Fruit fly (Drosophila melanogaster) whole organism, embryonic: ENCODE data around the gene MED15.

Source experiments
- Antp ChIP-seq: fragments of 200-800 bp; sonication (Bioruptor generic); optimal IDR thresholded peaks from 3 replicates; lab custom pipeline; 2016; ENCODE audit warnings: missing biosample characterization, missing genetic modification characterization
- C15 ChIP-seq: fragments of 200-800 bp; sonication (Bioruptor generic); IDR thresholded peaks from 3 replicates; pipeline ENCODE4 v1.3.6; 2022; ENCODE audit warnings: missing biosample characterization, missing genetic modification characterization
- CG11696 ChIP-seq: fragments of 200-800 bp; sonication (Bioruptor generic); IDR thresholded peaks from 2 replicates; pipeline ENCODE4 v1.3.6; 2022; ENCODE audit warnings: missing biosample characterization, missing genetic modification characterization
- CG12219 ChIP-seq: fragments of 200-800 bp; sonication (Bioruptor generic); optimal IDR thresholded peaks from 3 replicates; lab custom pipeline; 2018; ENCODE audit warnings: missing biosample characterization, mild to moderate bottlenecking, missing genetic modification characterization
- CG12236 ChIP-seq: fragments of 200-800 bp; sonication (Bioruptor generic); optimal IDR thresholded peaks from 2 replicates; lab custom pipeline; 2016; ENCODE audit warnings: missing biosample characterization, missing genetic modification characterization
- CG1233 ChIP-seq: fragments of 200-800 bp; sonication (Bioruptor generic); optimal IDR thresholded peaks from 4 replicates; lab custom pipeline; 2018; ENCODE audit warnings: missing biosample characterization, mild to moderate bottlenecking, missing genetic modification characterization
- CG12744 ChIP-seq: fragments of 200-800 bp; sonication (Bioruptor generic); optimal IDR thresholded peaks from 2 replicates; lab custom pipeline; 2016; ENCODE audit warnings: missing biosample characterization, missing genetic modification characterization
- CG14441 ChIP-seq: fragments of 200-800 bp; sonication (Bioruptor generic); IDR thresholded peaks from 2 replicates; pipeline ENCODE4 v1.3.6; 2022; ENCODE audit warnings: missing biosample characterization, missing genetic modification characterization
- CG15073 ChIP-seq: fragments of 200-800 bp; sonication (Bioruptor generic); optimal IDR thresholded peaks from 2 replicates; lab custom pipeline; 2016; ENCODE audit warnings: missing biosample characterization, missing genetic modification characterization
- CG18262 ChIP-seq: fragments of 200-800 bp; optimal IDR thresholded peaks from 3 replicates; lab custom pipeline; 2019; ENCODE audit warnings: missing biosample characterization, mild to moderate bottlenecking, missing genetic modification characterization, moderate library complexity
- CG2712 ChIP-seq: fragments of 200-800 bp; optimal IDR thresholded peaks from 3 replicates; lab custom pipeline; 2019; ENCODE audit warnings: missing biosample characterization, mild to moderate bottlenecking, missing genetic modification characterization, moderate library complexity
- CG32532 ChIP-seq: fragments of 200-800 bp; sonication (Bioruptor generic); IDR thresholded peaks from 2 replicates; pipeline ENCODE4 v1.3.6; 2022; ENCODE audit warnings: missing biosample characterization, missing genetic modification characterization
- CG3407 ChIP-seq: fragments of 200-800 bp; sonication (Bioruptor generic); optimal IDR thresholded peaks from 2 replicates; lab custom pipeline; 2018; ENCODE audit warnings: missing biosample characterization, mild to moderate bottlenecking, missing genetic modification characterization
- CG3726 ChIP-seq: fragments of 200-800 bp; sonication (Bioruptor generic); IDR thresholded peaks from 3 replicates; pipeline ENCODE4, ENCODE4 v1.3.6; 2022; ENCODE audit warnings: missing biosample characterization, missing genetic modification characterization
- CG4328 ChIP-seq: fragments of 200-800 bp; sonication (Bioruptor generic); optimal IDR thresholded peaks from 3 replicates; lab custom pipeline; 2017; ENCODE audit warnings: missing biosample characterization, missing genetic modification reagents, missing genetic modification characterization
- CG4617 ChIP-seq: fragments of 200-800 bp; sonication (Bioruptor generic); optimal IDR thresholded peaks from 3 replicates; lab custom pipeline; 2016; ENCODE audit warnings: missing biosample characterization, missing genetic modification characterization, borderline replicate concordance
- CG5245 ChIP-seq: fragments of 200-800 bp; sonication (Bioruptor generic); optimal IDR thresholded peaks from 3 replicates; lab custom pipeline; 2016; ENCODE audit warnings: missing biosample characterization, missing genetic modification characterization
- CG5953 ChIP-seq: fragments of 200-800 bp; sonication (Bioruptor generic); IDR thresholded peaks from 2 replicates; pipeline ENCODE4 v1.3.6; 2022; ENCODE audit warnings: missing biosample characterization, missing genetic modification characterization
- CG6175 ChIP-seq: fragments of 200-800 bp; sonication (Bioruptor generic); IDR thresholded peaks from 3 replicates; pipeline ENCODE4 v1.3.6; 2022; ENCODE audit warnings: missing biosample characterization, missing genetic modification characterization
- CG6254 ChIP-seq: fragments of 200-800 bp; sonication (Bioruptor generic); optimal IDR thresholded peaks from 3 replicates; lab custom pipeline; 2017; ENCODE audit warnings: mild to moderate bottlenecking, missing biosample characterization, missing genetic modification reagents, missing genetic modification characterization
- CG6813 ChIP-seq: fragments of 200-800 bp; sonication (Bioruptor generic); optimal IDR thresholded peaks from 2 replicates; lab custom pipeline; 2017; ENCODE audit warnings: missing biosample characterization, missing genetic modification characterization, mild to moderate bottlenecking, moderate library complexity, missing genetic modification reagents
- CG7987 ChIP-seq: fragments of 200-800 bp; sonication (Bioruptor generic); optimal IDR thresholded peaks from 2 replicates; lab custom pipeline; 2018; ENCODE audit warnings: missing biosample characterization, mild to moderate bottlenecking, missing genetic modification characterization, moderate library complexity
- CG8924 ChIP-seq: fragments of 200-800 bp; optimal IDR thresholded peaks from 3 replicates; lab custom pipeline; 2019; ENCODE audit warnings: missing biosample characterization, mild to moderate bottlenecking, missing genetic modification characterization, moderate library complexity
- CG9932 ChIP-seq: fragments of 200-800 bp; sonication (Bioruptor generic); IDR thresholded peaks from 2 replicates; pipeline ENCODE4 v1.3.6; 2022; ENCODE audit warnings: missing biosample characterization, missing genetic modification characterization
- CHES-1-like ChIP-seq: fragments of 200-800 bp; sonication (Bioruptor generic); optimal IDR thresholded peaks from 2 replicates; lab custom pipeline; 2016; ENCODE audit warnings: missing biosample characterization, missing genetic modification characterization
- CoRest ChIP-seq: fragments of 200-800 bp; sonication (Bioruptor generic); optimal IDR thresholded peaks from 3 replicates; lab custom pipeline; 2018; ENCODE audit warnings: missing biosample characterization, mild to moderate bottlenecking, missing genetic modification characterization, moderate library complexity
- Deaf1 ChIP-seq: fragments of 200-800 bp; optimal IDR thresholded peaks from 3 replicates; lab custom pipeline; 2019; ENCODE audit warnings: missing biosample characterization, mild to moderate bottlenecking, missing genetic modification characterization, moderate library complexity
- Dref ChIP-seq: fragments of 200-800 bp; sonication (Bioruptor generic); IDR thresholded peaks from 2 replicates; pipeline ENCODE4 v1.3.6; 2022; ENCODE audit warnings: missing biosample characterization, missing genetic modification characterization
- Elba2 ChIP-seq: fragments of 200-800 bp; sonication (Bioruptor generic); optimal IDR thresholded peaks from 3 replicates; lab custom pipeline; 2016; ENCODE audit warnings: missing biosample characterization, missing genetic modification characterization
- Fer2 ChIP-seq: fragments of 200-800 bp; sonication (Bioruptor generic); optimal IDR thresholded peaks from 2 replicates; lab custom pipeline; 2018; ENCODE audit warnings: missing biosample characterization, mild to moderate bottlenecking, missing genetic modification characterization, moderate library complexity
- HmgD ChIP-seq: fragments of 200-800 bp; sonication (Bioruptor generic); optimal IDR thresholded peaks from 3 replicates; lab custom pipeline; 2016; ENCODE audit warnings: missing biosample characterization, missing genetic modification characterization
- Mrtf ChIP-seq: fragments of 200-800 bp; sonication (Bioruptor generic); IDR thresholded peaks from 3 replicates; pipeline ENCODE4 v1.3.6; 2022; ENCODE audit warnings: missing biosample characterization, missing genetic modification characterization
- Neu2 ChIP-seq: fragments of 200-800 bp; sonication (Bioruptor generic); optimal IDR thresholded peaks from 3 replicates; lab custom pipeline; 2016; ENCODE audit warnings: missing biosample characterization, missing genetic modification characterization, borderline replicate concordance
- Poxn ChIP-seq: fragments of 200-800 bp; sonication (Bioruptor generic); IDR thresholded peaks from 2 replicates; pipeline ENCODE4 v1.3.6; 2022; ENCODE audit warnings: missing biosample characterization, missing genetic modification characterization
- Side ChIP-seq: fragments of 200-800 bp; sonication (Bioruptor generic); optimal IDR thresholded peaks from 2 replicates; lab custom pipeline; 2016; ENCODE audit warnings: missing biosample characterization, missing genetic modification characterization
- Ssrp ChIP-seq: fragments of 200-800 bp; sonication (Bioruptor generic); optimal IDR thresholded peaks from 2 replicates; lab custom pipeline; 2018; ENCODE audit warnings: missing biosample characterization, mild to moderate bottlenecking, missing genetic modification characterization, moderate library complexity
- Tbp ChIP-seq: fragments of >200 bp; optimal IDR thresholded peaks from 2 replicates; lab custom pipeline; 2018; ENCODE audit warnings: missing biosample characterization, missing genetic modification characterization
- Usf ChIP-seq: fragments of 200-800 bp; sonication (Bioruptor generic); optimal IDR thresholded peaks from 2 replicates; lab custom pipeline; 2017; ENCODE audit warnings: missing genotype, missing biosample characterization, missing genetic modification characterization
- ara ChIP-seq: fragments of 200-800 bp; sonication (Bioruptor generic); IDR thresholded peaks from 2 replicates; pipeline ENCODE4 v1.3.6; 2022; ENCODE audit warnings: missing biosample characterization, missing genetic modification characterization
- ase ChIP-seq: fragments of 200-800 bp; sonication (Bioruptor generic); IDR thresholded peaks from 3 replicates; pipeline ENCODE4 v1.3.6; 2022; ENCODE audit warnings: missing biosample characterization, missing genetic modification characterization
- bsh ChIP-seq, 2 experiments: fragments of 200-800 bp; sonication (Bioruptor generic); optimal IDR thresholded peaks; 2 replicates each; lab custom pipeline; 2017 to 2018; ENCODE audit warnings: mild to moderate bottlenecking in 2 of 2, missing biosample characterization in 2 of 2, missing genetic modification characterization in 2 of 2, moderate library complexity in 1 of 2
- caup ChIP-seq: fragments of 200-800 bp; sonication (Bioruptor generic); optimal IDR thresholded peaks from 3 replicates; lab custom pipeline; 2017; ENCODE audit warnings: missing biosample characterization, mild to moderate bottlenecking, missing genetic modification characterization, moderate library complexity; ENCODE audit not compliant: severe bottlenecking
- ci ChIP-seq: fragments of 200-800 bp; sonication (Bioruptor generic); IDR thresholded peaks from 3 replicates; pipeline ENCODE4 v1.3.6; 2022; ENCODE audit warnings: missing biosample characterization, missing genetic modification characterization
- knrl ChIP-seq: fragments of 200-800 bp; sonication (Bioruptor generic); IDR thresholded peaks from 3 replicates; pipeline ENCODE4 v1.3.6; 2022; ENCODE audit warnings: missing biosample characterization, missing genetic modification characterization; ENCODE audit not compliant: partially characterized antibody
- pfk ChIP-seq: fragments of 200-800 bp; sonication (Bioruptor generic); optimal IDR thresholded peaks from 2 replicates; lab custom pipeline; 2018; ENCODE audit warnings: missing biosample characterization, mild to moderate bottlenecking, missing genetic modification characterization, moderate library complexity
- phol ChIP-seq: fragments of 200-800 bp; sonication (Bioruptor generic); optimal IDR thresholded peaks from 3 replicates; lab custom pipeline; 2018; ENCODE audit warnings: missing biosample characterization, mild to moderate bottlenecking, missing genetic modification characterization, moderate library complexity
- so ChIP-seq: fragments of 200-800 bp; sonication (Bioruptor generic); IDR thresholded peaks from 3 replicates; pipeline ENCODE4 v1.3.6; 2022; ENCODE audit warnings: missing biosample characterization, missing genetic modification characterization
- stc ChIP-seq: fragments of 200-800 bp; sonication (Bioruptor generic); IDR thresholded peaks from 2 replicates; pipeline ENCODE4 v1.3.6; 2022; ENCODE audit warnings: missing biosample characterization, missing genetic modification characterization
- tio ChIP-seq: fragments of 200-800 bp; sonication (Bioruptor generic); optimal IDR thresholded peaks from 2 replicates; lab custom pipeline; 2017; ENCODE audit warnings: missing biosample characterization, missing genetic modification characterization, inconsistent platforms
- trh ChIP-seq: fragments of 200-800 bp; sonication (Bioruptor generic); optimal IDR thresholded peaks from 2 replicates; lab custom pipeline; 2016; ENCODE audit warnings: missing biosample characterization, missing genetic modification characterization
- zen ChIP-seq: fragments of 200-800 bp; sonication (Bioruptor generic); optimal IDR thresholded peaks from 3 replicates; lab custom pipeline; 2018; ENCODE audit warnings: missing biosample characterization, mild to moderate bottlenecking, missing genetic modification characterization, moderate library complexity

The MED15 gene

dm6 chr2L:485825-486240 lies 13.0 kb downstream of the MED15 start (continued):
- peak; percentile 78; the same call in 2 of the 3 replicates for TF ChIP-seq CG3726 (GFP tag; lab: Robert Waterston, UW)
- peak; percentile 74 for TF ChIP-seq CG12744 (GFP tag; lab: Kevin White, UChicago)
- TF ChIP-seq knrl (GFP tag; lab: Robert Waterston, UW), result no peak
- TF ChIP-seq Dref, result peak; percentile 27; the same call in 1 of the 2 replicates
- peak; percentile 77 for TF ChIP-seq Fer2 (tag; lab: Kevin White, UChicago)
- TF ChIP-seq CG15073, result peak; percentile 23
- TF ChIP-seq Neu2 (GFP tag; lab: Kevin White, UChicago), result no peak
- TF ChIP-seq ara (GFP tag; lab: Robert Waterston, UW), result peak; percentile 87
- no peak for TF ChIP-seq Deaf1
- TF ChIP-seq CG5245 (GFP tag; lab: Kevin White, UChicago), result peak; percentile 80
- TF ChIP-seq tio (GFP tag; lab: Kevin White, UChicago), result peak; percentile 72
- TF ChIP-seq Usf (GFP tag; lab: Kevin White, UChicago), result peak; percentile 45
- peak; percentile 94 for TF ChIP-seq so (GFP tag; lab: Robert Waterston, UW)
- peak; percentile 81 for TF ChIP-seq CG6254 (GFP tag; lab: Kevin White, UChicago)
- peak; percentile 49; the same call in 1 of the 3 replicates for TF ChIP-seq C15 (GFP tag; lab: Robert Waterston, UW)
- peak; percentile 94 for TF ChIP-seq caup (GFP tag; lab: Kevin White, UChicago)
- peak; percentile 95 for TF ChIP-seq CG1233 (GFP tag; lab: Kevin White, UChicago)
- TF ChIP-seq CG12236 (GFP tag; lab: Kevin White, UChicago), result peak; percentile 93
- peak; percentile 92 for TF ChIP-seq CHES-1-like
- peak; percentile 40 for TF ChIP-seq zen (tag; lab: Kevin White, UChicago)
- TF ChIP-seq CG12219 (GFP tag; lab: Kevin White, UChicago), result peak; percentile 85
- TF ChIP-seq CG8924, result peak; percentile 78
- peak; percentile 96 for TF ChIP-seq Side (GFP tag; lab: Kevin White, UChicago)
- peak; percentile 62; the same call in 1 of the 3 replicates for TF ChIP-seq Mrtf (GFP tag; lab: Robert Waterston, UW)
- TF ChIP-seq Ssrp, result peak; percentile 18
- TF ChIP-seq CG9932 (GFP tag; lab: Robert Waterston, UW), result peak; percentile 60
- TF ChIP-seq ase (GFP tag; lab: Robert Waterston, UW), result peak; percentile 60; the same call in 2 of the 3 replicates
- TF ChIP-seq CG6175, result peak; percentile 56; the same call in 1 of the 3 replicates
- no peak for TF ChIP-seq Tbp (GFP tag; lab: Kevin White, UChicago)
- peak; percentile 57 to 86 for TF ChIP-seq bsh (GFP tag; optimal IDR thresholded peaks at IDR 0.05; lab: Kevin White, UChicago)
- peak; percentile 92 for TF ChIP-seq trh (GFP tag; lab: Kevin White, UChicago)
- TF ChIP-seq CG4617 (GFP tag; lab: Kevin White, UChicago), result peak; percentile 66
- peak; percentile 80 for TF ChIP-seq HmgD (GFP tag; lab: Kevin White, UChicago)
- TF ChIP-seq CG2712, result peak; percentile 65
- TF ChIP-seq CG11696, result peak; percentile 80
- TF ChIP-seq CG6813, result peak; percentile 96
- TF ChIP-seq CG5953, result peak; percentile 90
- peak; percentile 95 for TF ChIP-seq CG7987 (GFP tag; lab: Kevin White, UChicago)
- TF ChIP-seq CG3407 (GFP tag; lab: Kevin White, UChicago), result peak; percentile 98
- peak; percentile 60 for TF ChIP-seq CoRest (tag; lab: Kevin White, UChicago)
- TF ChIP-seq ci (GFP tag; lab: Robert Waterston, UW), result peak; percentile 96
- peak; percentile 59; the same call in 1 of the 2 replicates for TF ChIP-seq CG32532
- TF ChIP-seq CG4328 (GFP tag; lab: Kevin White, UChicago), result peak; percentile 93
- TF ChIP-seq stc, result peak; percentile 85
- TF ChIP-seq Antp, result peak; percentile 83
- peak; percentile 83 for TF ChIP-seq pfk (GFP tag; lab: Kevin White, UChicago)
- no peak for TF ChIP-seq Elba2
- no peak for TF ChIP-seq phol (tag; lab: Kevin White, UChicago)
- peak; percentile 70 for TF ChIP-seq CG18262 (tag; lab: Kevin White, UChicago)
- TF ChIP-seq CG14441 (GFP tag; lab: Robert Waterston, UW), result peak; percentile 83
- no peak for TF ChIP-seq Poxn (GFP tag; lab: Robert Waterston, UW)
